Fruit fly (Drosophila melanogaster) whole organism, embryonic: Measurements from ENCODE around the gene kel.

Experiments
- Adf1 ChIP-seq: fragments of 200-800 bp; sonication (Bioruptor generic); IDR thresholded peaks from 2 replicates; pipeline ENCODE4 v1.3.6; 2022; ENCODE audit warnings: missing biosample characterization, missing genetic modification characterization
- Bgb ChIP-seq: fragments of 200-800 bp; sonication (Bioruptor generic); IDR thresholded peaks from 2 replicates; pipeline ENCODE4 v1.3.6; 2022; ENCODE audit warnings: missing biosample characterization, missing genetic modification characterization; ENCODE audit not compliant: partially characterized antibody
- CG10431 ChIP-seq: fragments of 200-800 bp; sonication (Bioruptor generic); optimal IDR thresholded peaks from 3 replicates; lab custom pipeline; 2018; ENCODE audit warnings: missing biosample characterization, mild to moderate bottlenecking, missing genetic modification characterization
- CG10654 ChIP-seq: fragments of 200-800 bp; sonication (Bioruptor generic); optimal IDR thresholded peaks from 2 replicates; lab custom pipeline; 2016; ENCODE audit warnings: missing biosample characterization, missing genetic modification characterization
- CG12942 ChIP-seq: fragments of 200-800 bp; sonication (Bioruptor generic); optimal IDR thresholded peaks from 3 replicates; lab custom pipeline; 2016; ENCODE audit warnings: missing biosample characterization, missing genetic modification characterization
- CG13775 ChIP-seq: fragments of 200-800 bp; sonication (Bioruptor generic); optimal IDR thresholded peaks from 3 replicates; lab custom pipeline; 2017; ENCODE audit warnings: missing biosample characterization, mild to moderate bottlenecking, missing genetic modification characterization
- CG15269 ChIP-seq: fragments of 200-800 bp; sonication (Bioruptor generic); optimal IDR thresholded peaks from 2 replicates; lab custom pipeline; 2018; ENCODE audit warnings: missing biosample characterization, mild to moderate bottlenecking, missing genetic modification characterization, moderate library complexity
- CG16779 ChIP-seq: fragments of 200-800 bp; sonication (Bioruptor generic); IDR thresholded peaks from 2 replicates; pipeline ENCODE4 v1.3.6; 2022; ENCODE audit warnings: missing biosample characterization, missing genetic modification characterization
- CG17359 ChIP-seq: fragments of 200-800 bp; sonication (Bioruptor generic); optimal IDR thresholded peaks from 3 replicates; lab custom pipeline; 2018; ENCODE audit warnings: missing biosample characterization, mild to moderate bottlenecking, missing genetic modification characterization, moderate library complexity
- CG2116 ChIP-seq: fragments of 200-800 bp; sonication (Bioruptor generic); optimal IDR thresholded peaks from 3 replicates; lab custom pipeline; 2018; ENCODE audit warnings: missing biosample characterization, mild to moderate bottlenecking, missing genetic modification characterization
- CG2875 ChIP-seq: fragments of 200-800 bp; sonication (Bioruptor generic); optimal IDR thresholded peaks from 2 replicates; lab custom pipeline; 2017; ENCODE audit warnings: missing biosample characterization, mild to moderate bottlenecking, missing genetic modification characterization, missing genetic modification reagents
- CG31224 ChIP-seq: fragments of 200-800 bp; sonication (Bioruptor generic); IDR thresholded peaks from 2 replicates; pipeline ENCODE4 v1.3.6; 2022; ENCODE audit warnings: missing biosample characterization, missing genetic modification characterization
- CG42726 ChIP-seq: fragments of 200-800 bp; sonication (Bioruptor generic); IDR thresholded peaks from 2 replicates; pipeline ENCODE4 v1.3.6; 2022; ENCODE audit warnings: missing biosample characterization, missing genetic modification characterization; ENCODE audit not compliant: partially characterized antibody
- CG4730 ChIP-seq: fragments of 200-800 bp; sonication (Bioruptor generic); IDR thresholded peaks from 2 replicates; pipeline ENCODE4 v1.3.6; 2022; ENCODE audit warnings: missing biosample characterization, missing genetic modification characterization
- CG6175 ChIP-seq: fragments of 200-800 bp; sonication (Bioruptor generic); IDR thresholded peaks from 3 replicates; pipeline ENCODE4 v1.3.6; 2022; ENCODE audit warnings: missing biosample characterization, missing genetic modification characterization
- CG6689 ChIP-seq: fragments of 200-800 bp; sonication (Bioruptor generic); IDR thresholded peaks from 2 replicates; pipeline ENCODE4 v1.3.6; 2022; ENCODE audit warnings: missing biosample characterization, missing genetic modification characterization
- CG7271 ChIP-seq: fragments of 200-800 bp; sonication (Bioruptor generic); optimal IDR thresholded peaks from 2 replicates; lab custom pipeline; 2018; ENCODE audit warnings: missing biosample characterization, mild to moderate bottlenecking, missing genetic modification characterization, moderate library complexity
- CHES-1-like ChIP-seq: fragments of 200-800 bp; sonication (Bioruptor generic); optimal IDR thresholded peaks from 2 replicates; lab custom pipeline; 2016; ENCODE audit warnings: missing biosample characterization, missing genetic modification characterization
- Dad ChIP-seq: fragments of 200-800 bp; sonication (Bioruptor generic); optimal IDR thresholded peaks from 3 replicates; lab custom pipeline; 2016; ENCODE audit warnings: missing biosample characterization, missing genetic modification characterization
- Dip2 ChIP-seq: fragments of 200-800 bp; sonication (Bioruptor generic); IDR thresholded peaks from 2 replicates; pipeline ENCODE4 v1.3.6; 2022; ENCODE audit warnings: missing biosample characterization, missing genetic modification characterization
- Drgx ChIP-seq: fragments of 200-800 bp; sonication (Bioruptor generic); IDR thresholded peaks from 2 replicates; pipeline ENCODE4 v1.3.6; 2022; ENCODE audit warnings: missing biosample characterization, missing genetic modification characterization
- ERR ChIP-seq: fragments of 200-800 bp; sonication (Bioruptor generic); optimal IDR thresholded peaks from 2 replicates; lab custom pipeline; 2016; ENCODE audit warnings: missing biosample characterization, missing genetic modification characterization
- Fer3 ChIP-seq: fragments of 200-800 bp; sonication (Bioruptor generic); optimal IDR thresholded peaks from 2 replicates; lab custom pipeline; 2018; ENCODE audit warnings: missing biosample characterization, mild to moderate bottlenecking, missing genetic modification characterization, moderate library complexity
- HLH54F ChIP-seq: fragments of 200-800 bp; sonication (Bioruptor generic); optimal IDR thresholded peaks from 3 replicates; lab custom pipeline; 2016; ENCODE audit warnings: missing biosample characterization, missing genetic modification characterization
- Lim3 ChIP-seq: fragments of 200-800 bp; sonication (Bioruptor generic); IDR thresholded peaks from 2 replicates; pipeline ENCODE4 v1.3.6; 2022; ENCODE audit warnings: missing biosample characterization, missing genetic modification characterization
- MESR4 ChIP-seq: fragments of 200-800 bp; sonication (Bioruptor generic); optimal IDR thresholded peaks from 2 replicates; lab custom pipeline; 2018; ENCODE audit warnings: missing biosample characterization, mild to moderate bottlenecking, missing genetic modification characterization, moderate library complexity
- Max ChIP-seq: fragments of 200-800 bp; sonication (Bioruptor generic); optimal IDR thresholded peaks from 2 replicates; lab custom pipeline; 2016; ENCODE audit warnings: missing biosample characterization, mild to moderate bottlenecking, missing genetic modification characterization
- Mrtf ChIP-seq: fragments of 200-800 bp; sonication (Bioruptor generic); IDR thresholded peaks from 3 replicates; pipeline ENCODE4 v1.3.6; 2022; ENCODE audit warnings: missing biosample characterization, missing genetic modification characterization
- Opbp ChIP-seq: fragments of 200-800 bp; sonication (Bioruptor generic); IDR thresholded peaks from 3 replicates; pipeline ENCODE4 v1.3.6; 2022; ENCODE audit warnings: missing biosample characterization, missing genetic modification characterization; ENCODE audit not compliant: partially characterized antibody
- Ravus ChIP-seq: fragments of 200-800 bp; sonication (Bioruptor generic); IDR thresholded peaks from 2 replicates; pipeline ENCODE4 v1.3.6; 2022; ENCODE audit warnings: missing biosample characterization, missing genetic modification characterization
- Rfx ChIP-seq: fragments of 200-800 bp; sonication (Bioruptor generic); IDR thresholded peaks from 2 replicates; pipeline ENCODE4 v1.3.6; 2022; ENCODE audit warnings: missing biosample characterization, missing genetic modification characterization
- Sin3A ChIP-seq: fragments of >200 bp; optimal IDR thresholded peaks from 2 replicates; lab custom pipeline; 2018
- Vsx1 ChIP-seq: fragments of 200-800 bp; sonication (Bioruptor generic); optimal IDR thresholded peaks from 2 replicates; lab custom pipeline; 2017; ENCODE audit warnings: missing biosample characterization, mild to moderate bottlenecking, missing genetic modification characterization, missing genetic modification reagents
- Xrp1 ChIP-seq: fragments of 200-800 bp; sonication (Bioruptor generic); IDR thresholded peaks from 2 replicates; pipeline ENCODE4 v1.3.6; 2022; ENCODE audit warnings: missing biosample characterization, missing genetic modification characterization
- ap ChIP-seq: fragments of 200-800 bp; sonication (Bioruptor generic); IDR thresholded peaks from 2 replicates; pipeline ENCODE4 v1.3.6; 2022; ENCODE audit warnings: missing biosample characterization, missing genetic modification characterization
- ara ChIP-seq: fragments of 200-800 bp; sonication (Bioruptor generic); IDR thresholded peaks from 2 replicates; pipeline ENCODE4 v1.3.6; 2022; ENCODE audit warnings: missing biosample characterization, missing genetic modification characterization
- br ChIP-seq: fragments of >200 bp; optimal IDR thresholded peaks from 2 replicates; lab custom pipeline; 2017
- chif ChIP-seq, 2 experiments: fragments of 200-800 bp; sonication (Bioruptor generic); optimal IDR thresholded peaks; 3 replicates each; lab custom pipeline; 2016; ENCODE audit warnings: missing biosample characterization in 2 of 2, missing genetic modification characterization in 2 of 2
- fd96Cb ChIP-seq: fragments of 200-800 bp; sonication (Bioruptor generic); optimal IDR thresholded peaks from 2 replicates; lab custom pipeline; 2018; ENCODE audit warnings: missing biosample characterization, mild to moderate bottlenecking, missing genetic modification characterization, moderate library complexity
- gem ChIP-seq: fragments of 200-800 bp; sonication (Bioruptor generic); optimal IDR thresholded peaks from 2 replicates; lab custom pipeline; 2019; ENCODE audit warnings: missing biosample characterization, mild to moderate bottlenecking, missing genetic modification characterization, moderate library complexity
- hb ChIP-seq: fragments of 200-800 bp; sonication (Bioruptor generic); IDR thresholded peaks from 3 replicates; pipeline ENCODE4 v1.3.6; 2022; ENCODE audit warnings: missing biosample characterization, missing genetic modification characterization; ENCODE audit not compliant: partially characterized antibody
- lola ChIP-seq, 3 experiments: fragments of >200 bp in 2 of 3; fragments of 200-800 bp in 1 of 3; sonication (Bioruptor generic) in 1 of 3; optimal IDR thresholded peaks; 2 replicates each; lab custom pipeline; 2017 to 2019; ENCODE audit warnings: missing biosample characterization in 3 of 3, missing genetic modification characterization in 3 of 3, mild to moderate bottlenecking in 1 of 3, moderate library complexity in 1 of 3
- mirr ChIP-seq: fragments of 200-800 bp; sonication (Bioruptor generic); optimal IDR thresholded peaks from 3 replicates; lab custom pipeline; 2018; ENCODE audit warnings: missing biosample characterization, mild to moderate bottlenecking, missing genetic modification characterization
- pros ChIP-seq: fragments of 200-800 bp; sonication (Bioruptor generic); optimal IDR thresholded peaks from 3 replicates; lab custom pipeline; 2019; ENCODE audit warnings: missing biosample characterization, mild to moderate bottlenecking, missing genetic modification characterization, moderate library complexity
- rib ChIP-seq: fragments of 200-800 bp; sonication (Bioruptor generic); IDR thresholded peaks from 2 replicates; pipeline ENCODE4 v1.3.6; 2022; ENCODE audit warnings: missing biosample characterization, missing genetic modification characterization
- row ChIP-seq: fragments of 200-800 bp; sonication (Bioruptor generic); IDR thresholded peaks from 3 replicates; pipeline ENCODE4 v1.3.6; 2022; ENCODE audit warnings: missing biosample characterization, missing genetic modification characterization
- tx ChIP-seq: fragments of 200-800 bp; sonication (Bioruptor generic); optimal IDR thresholded peaks from 2 replicates; lab custom pipeline; 2016; ENCODE audit warnings: missing biosample characterization, missing genetic modification characterization
- zf30C ChIP-seq: fragments of 200-800 bp; sonication (Bioruptor generic); optimal IDR thresholded peaks from 3 replicates; lab custom pipeline; 2018; ENCODE audit warnings: missing biosample characterization, mild to moderate bottlenecking, missing genetic modification characterization

The kel gene

dm6 chr2L:18151134-18151825 is 13.4 kb upstream of the kel start (continued):
- peak; percentile 16 for TF ChIP-seq Dad (GFP tag; lab: Kevin White, UChicago)
- TF ChIP-seq Adf1 (GFP tag; lab: Robert Waterston, UW): peak; percentile 66
- 0 out of 2 replicates have a peak, but pooled peaks have one; percentile 21 for TF ChIP-seq CG42726
- no peak for TF ChIP-seq Bgb
- no peak for TF ChIP-seq Dip2 (GFP tag; lab: Robert Waterston, UW)
- TF ChIP-seq Vsx1 (GFP tag; lab: Kevin White, UChicago): no peak
- TF ChIP-seq CG2875 (GFP tag; lab: Kevin White, UChicago): no peak
- no peak for TF ChIP-seq lola (GFP tag; optimal IDR thresholded peaks at IDR 0.05; lab: Kevin White, UChicago)
- 0 out of 2 replicates have a peak, but pooled peaks have one; percentile 21 for TF ChIP-seq ap (GFP tag; lab: Robert Waterston, UW)
- TF ChIP-seq row (GFP tag; lab: Robert Waterston, UW): peak; percentile 82
- TF ChIP-seq ERR (GFP tag; lab: Kevin White, UChicago): no peak
- no peak for TF ChIP-seq CG16779 (GFP tag; lab: Robert Waterston, UW)
- TF ChIP-seq CG10431 (GFP tag; lab: Kevin White, UChicago): no peak
- peak; percentile 4 for TF ChIP-seq CG12942
- TF ChIP-seq CG13775 (GFP tag; lab: Kevin White, UChicago): peak; percentile 9
- TF ChIP-seq CG2116 (GFP tag; lab: Kevin White, UChicago): no peak
- no peak for TF ChIP-seq Opbp (GFP tag; lab: Robert Waterston, UW)
- TF ChIP-seq CG6175 (GFP tag; lab: Robert Waterston, UW): peak; percentile 51; the same call in 1 of the 3 replicates
- peak; percentile 70 for TF ChIP-seq HLH54F (GFP tag; lab: Kevin White, UChicago)
- TF ChIP-seq Ravus: no peak; the same call in 1 of the 2 replicates
- no peak for TF ChIP-seq Max (GFP tag; lab: Kevin White, UChicago)
- no peak for TF ChIP-seq CG7271 (tag; lab: Kevin White, UChicago)
- peak; percentile 66 for TF ChIP-seq CHES-1-like
- no peak for TF ChIP-seq Fer3 (tag; lab: Kevin White, UChicago)

DNA sequence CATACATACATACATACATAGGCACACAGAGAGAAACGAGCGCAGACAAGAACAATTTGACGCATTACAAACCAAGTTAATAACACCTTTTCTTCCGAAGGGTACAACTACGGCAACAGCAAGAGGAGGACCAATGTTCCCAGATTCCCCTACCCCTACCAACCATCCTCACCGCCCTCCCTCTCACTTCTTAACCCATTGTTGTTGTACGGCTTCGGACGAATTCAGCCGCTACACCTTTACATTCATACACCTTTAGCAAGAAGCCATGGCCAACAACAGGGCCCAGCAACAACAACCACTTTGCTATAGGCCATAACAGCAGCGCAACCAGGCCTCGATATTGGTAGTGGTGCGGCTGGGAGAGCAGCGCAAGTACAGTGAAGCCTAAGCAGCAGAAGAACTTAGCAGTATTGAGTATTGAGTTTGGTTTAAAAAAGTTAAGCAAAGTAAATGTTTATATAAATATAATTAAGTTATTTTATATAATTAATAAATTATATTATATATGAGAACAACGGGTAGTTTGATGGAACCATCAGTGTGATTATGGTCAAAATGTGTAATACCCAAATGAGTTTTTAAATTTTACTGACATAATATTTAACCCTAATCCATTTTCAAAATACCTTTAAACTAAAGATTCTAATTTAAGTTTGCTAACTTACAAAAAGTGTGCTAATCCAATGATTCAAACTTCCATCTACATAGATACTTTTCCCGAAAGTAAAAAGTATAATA is 12.7 kb upstream of the kel start:
- TF ChIP-seq tx (no peak), CG15269 (peak; percentile 44), ara (GFP tag; lab: Robert Waterston, UW) (0 out of 2 replicates have a peak, but pooled peaks have one; percentile 4), Rfx (GFP tag; lab: Robert Waterston, UW) (peak; percentile 82; the same call in 1 of the 2 replicates), CG4730 (GFP tag; lab: Robert Waterston, UW) (peak; percentile 37; the same call in 1 of the 2 replicates), MESR4 (GFP tag; lab: Kevin White, UChicago) (no peak), rib (GFP tag; lab: Robert Waterston, UW) (peak; percentile 38; the same call in 1 of the 2 replicates), Xrp1 (GFP tag; lab: Robert Waterston, UW) (peak; percentile 32; the same call in 1 of the 2 replicates), zf30C (GFP tag; lab: Kevin White, UChicago) (peak; percentile 86), CG31224 (GFP tag; lab: Robert Waterston, UW) (peak; percentile 57), Drgx (GFP tag; lab: Robert Waterston, UW) (peak; percentile 60; the same call in 1 of the 2 replicates), pros (GFP tag; lab: Kevin White, UChicago) (peak; percentile 5), gem (tag; lab: Kevin White, UChicago) (peak; percentile 52), Mrtf (GFP tag; lab: Robert Waterston, UW) (peak; percentile 58; the same call in 1 of the 3 replicates), CG17359 (tag; lab: Kevin White, UChicago) (peak; percentile 25), CG10654 (GFP tag; lab: Kevin White, UChicago) (no peak), hb (GFP tag; lab: Robert Waterston, UW) (no peak), chif (GFP tag; optimal IDR thresholded peaks at IDR 0.05; lab: Kevin White, UChicago) (peak in 1 of 2 experiments; percentile 10), CG6689 (GFP tag; lab: Robert Waterston, UW) (peak; percentile 55), Sin3A (lab: Kevin White, UChicago) (no peak), fd96Cb (peak; percentile 21), br (lab: Kevin White, UChicago) (no peak), mirr (GFP tag; lab: Kevin White, UChicago) (peak; percentile 7), Lim3 (no peak)
